Worm (Caenorhabditis elegans) whole organism, L1 larva: Measurements from ENCODE around the gene F21C10.18.
A peak's percentile ranks its signal among the peaks of the same experiment; 100 is the strongest.

Experiments
- C16A3.4 ChIP-seq: fragments of 150-350 bp; optimal IDR thresholded peaks from 2 replicates; lab custom pipeline; 2014; ENCODE audit warnings: missing biosample characterization, missing genetic modification characterization
- F16B12.6 ChIP-seq: fragments of 150-350 bp; optimal IDR thresholded peaks from 2 replicates; lab custom pipeline; 2014; ENCODE audit warnings: missing biosample characterization, missing genetic modification characterization
- blmp-1 ChIP-seq: fragments of 150-350 bp; optimal IDR thresholded peaks from 2 replicates; lab custom pipeline; 2014; ENCODE audit warnings: missing biosample characterization, missing genetic modification characterization
- ceh-82 ChIP-seq, 3 experiments: fragments of 150-350 bp in 1 of 3; sonication (generic microtip) in 2 of 3; optimal IDR thresholded peaks; 2 replicates each; lab custom pipeline; 2014 to 2017; ENCODE audit warnings: missing biosample characterization in 3 of 3, missing genetic modification characterization in 3 of 3
- dpl-1 ChIP-seq, 3 experiments: fragments of 150-350 bp in 2 of 3; sonication (generic microtip) in 1 of 3; optimal IDR thresholded peaks; 2 replicates each; lab custom pipeline; 2014 to 2017; ENCODE audit warnings: missing biosample characterization in 3 of 3, missing genetic modification characterization in 3 of 3, missing genetic modification reagents in 3 of 3
- efl-1 ChIP-seq, 4 experiments: fragments of 150-350 bp; optimal IDR thresholded peaks in 3 of 4; peaks in 1 of 4; 1 replicate in 1 of 4; 2 replicates in 3 of 4; lab custom pipeline; 2014; ENCODE audit warnings: missing biosample characterization in 2 of 4, missing genetic modification characterization in 2 of 4, missing genetic modification reagents in 2 of 4
- efl-3 ChIP-seq: fragments of 200-800 bp; sonication (Bioruptor generic); optimal IDR thresholded peaks from 2 replicates; lab custom pipeline; 2018; ENCODE audit warnings: mild to moderate bottlenecking, missing genetic modification characterization, missing compliant biosample characterization
- elt-2 ChIP-seq: sonication (generic microtip); optimal IDR thresholded peaks from 2 replicates; lab custom pipeline; 2016; ENCODE audit warnings: missing genetic modification characterization, mild to moderate bottlenecking, inconsistent platforms, missing compliant biosample characterization, missing genetic modification reagents
- elt-3 ChIP-seq, 6 experiments: fragments of 150-350 bp in 1 of 6; sonication (generic microtip); optimal IDR thresholded peaks; 2 replicates each; lab custom pipeline; 2017 to 2018; ENCODE audit warnings: missing biosample characterization in 6 of 6, missing genetic modification characterization in 6 of 6, inconsistent platforms in 1 of 6
- fkh-4 ChIP-seq: sonication (generic microtip); optimal IDR thresholded peaks from 2 replicates; lab custom pipeline; 2016; ENCODE audit warnings: missing compliant biosample characterization, missing genetic modification characterization, borderline replicate concordance
- fkh-8 ChIP-seq: sonication (generic microtip); optimal IDR thresholded peaks from 2 replicates; lab custom pipeline; 2016; ENCODE audit warnings: mild to moderate bottlenecking, missing genetic modification characterization, missing compliant biosample characterization
- fos-1 ChIP-seq: fragments of 150-350 bp; optimal IDR thresholded peaks from 2 replicates; lab custom pipeline; 2014; ENCODE audit warnings: missing biosample characterization, missing genetic modification characterization
- lin-14 ChIP-seq: fragments of 200-800 bp; sonication (Bioruptor generic); optimal IDR thresholded peaks from 2 replicates; lab custom pipeline; 2018; ENCODE audit warnings: mild to moderate bottlenecking, missing genetic modification characterization, moderate library complexity, missing compliant biosample characterization
- lin-35 ChIP-seq, 2 experiments: fragments of 150-350 bp; optimal IDR thresholded peaks; 2 replicates each; lab custom pipeline; 2014; ENCODE audit warnings: missing biosample characterization in 2 of 2, missing genetic modification characterization in 2 of 2, missing genetic modification reagents in 2 of 2
- lsy-2 ChIP-seq, 2 experiments: fragments of 150-350 bp; optimal IDR thresholded peaks; 2 replicates each; lab custom pipeline; 2014; ENCODE audit warnings: missing biosample characterization in 2 of 2, missing genetic modification characterization in 2 of 2
- mdl-1 ChIP-seq, 2 experiments: fragments of 150-350 bp; optimal IDR thresholded peaks; 2 replicates each; lab custom pipeline; 2014 to 2017; ENCODE audit warnings: missing biosample characterization in 2 of 2, missing genetic modification characterization in 2 of 2, inconsistent platforms in 1 of 2
- mef-2 ChIP-seq: fragments of 150-350 bp; optimal IDR thresholded peaks from 2 replicates; lab custom pipeline; 2014; ENCODE audit warnings: missing biosample characterization, missing genetic modification characterization
- mep-1 ChIP-seq: fragments of 150-350 bp; optimal IDR thresholded peaks from 2 replicates; lab custom pipeline; 2014; ENCODE audit warnings: missing biosample characterization, missing genetic modification characterization
- nhr-77 ChIP-seq: fragments of 150-350 bp; optimal IDR thresholded peaks from 2 replicates; lab custom pipeline; 2014; ENCODE audit warnings: missing biosample characterization, missing genetic modification characterization
- nhr-84 ChIP-seq: sonication (generic microtip); optimal IDR thresholded peaks from 2 replicates; lab custom pipeline; 2017; ENCODE audit warnings: missing biosample characterization, missing genetic modification characterization
- nhr-85 ChIP-seq: sonication (generic microtip); peaks from one replicate; lab custom pipeline; 2016; ENCODE audit warnings: missing genetic modification characterization, inconsistent platforms, missing compliant biosample characterization
- nhr-90 ChIP-seq: sonication (generic microtip); optimal IDR thresholded peaks from 2 replicates; lab custom pipeline; 2016; ENCODE audit warnings: mild to moderate bottlenecking, missing genetic modification characterization, missing compliant biosample characterization; ENCODE audit not compliant: poor library complexity
- pax-3 ChIP-seq: fragments of 200-800 bp; sonication (Bioruptor generic); optimal IDR thresholded peaks from 2 replicates; lab custom pipeline; 2018; ENCODE audit warnings: mild to moderate bottlenecking, missing genetic modification characterization, moderate library complexity, missing compliant biosample characterization
- snpc-4 ChIP-seq: fragments of 150-350 bp; optimal IDR thresholded peaks from 2 replicates; lab custom pipeline; 2014; ENCODE audit warnings: missing biosample characterization, missing genetic modification characterization
- snu-23 ChIP-seq: sonication (generic microtip); optimal IDR thresholded peaks from 2 replicates; lab custom pipeline; 2016; ENCODE audit warnings: missing genetic modification characterization, missing compliant biosample characterization
- swsn-7 ChIP-seq: sonication (generic microtip); optimal IDR thresholded peaks from 2 replicates; lab custom pipeline; 2016; ENCODE audit warnings: missing genetic modification characterization, missing compliant biosample characterization
- unc-130 ChIP-seq: fragments of 150-350 bp; optimal IDR thresholded peaks from 2 replicates; lab custom pipeline; 2017; ENCODE audit warnings: missing biosample characterization, missing genetic modification characterization, inconsistent platforms
- unc-86 ChIP-seq: sonication (generic microtip); optimal IDR thresholded peaks from 2 replicates; lab custom pipeline; 2016; ENCODE audit warnings: missing genetic modification characterization, missing compliant biosample characterization
- unc-98 ChIP-seq: fragments of 200-800 bp; sonication (Bioruptor generic); IDR thresholded peaks from 2 replicates; pipeline ENCODE4 v1.3.6; 2022; ENCODE audit warnings: missing genetic modification characterization, missing compliant biosample characterization
- vab-15 ChIP-seq: sonication (generic microtip); optimal IDR thresholded peaks from 2 replicates; lab custom pipeline; 2017; ENCODE audit warnings: missing genotype, mild to moderate bottlenecking, missing genetic modification characterization, missing compliant biosample characterization
- xbp-1 ChIP-seq: sonication (generic microtip); optimal IDR thresholded peaks from 2 replicates; lab custom pipeline; 2016; ENCODE audit warnings: missing genetic modification characterization, missing compliant biosample characterization
- zip-4 ChIP-seq: fragments of 200-800 bp; sonication (Bioruptor generic); optimal IDR thresholded peaks from 2 replicates; lab custom pipeline; 2018; ENCODE audit warnings: mild to moderate bottlenecking, missing genetic modification characterization, moderate library complexity, missing compliant biosample characterization
- ztf-4 ChIP-seq: fragments of 150-350 bp; optimal IDR thresholded peaks from 2 replicates; lab custom pipeline; 2014; ENCODE audit warnings: missing biosample characterization, missing genetic modification characterization

F21C10.18 gene

DNA sequence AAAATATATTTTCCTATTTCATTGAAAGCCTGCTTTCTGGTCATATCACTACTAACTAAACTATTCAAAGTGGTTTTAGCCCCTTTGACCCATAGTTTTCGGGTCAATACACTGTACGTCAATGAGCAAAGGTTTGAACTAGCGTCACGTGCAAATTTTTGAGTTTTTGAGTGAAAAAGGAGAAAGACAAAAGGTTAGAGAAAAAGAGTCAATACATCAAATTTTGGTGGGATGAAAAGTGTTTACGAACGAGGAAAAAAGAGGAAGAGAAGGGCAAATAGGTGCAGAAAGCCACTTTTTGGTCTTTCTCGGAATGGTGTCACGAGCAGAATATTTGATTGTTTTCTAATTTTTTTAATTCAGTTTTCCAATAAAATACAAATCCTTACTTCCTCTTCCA, 32.5 kb upstream of the F21C10.18 start (continued):
- TF ChIP-seq lin-35 (GFP tag; optimal IDR thresholded peaks at IDR 0.05; lab: Kevin White, UChicago) (peak in 1 of 2 experiments; percentile 16), nhr-77 (peak; percentile 34), snu-23 (GFP tag; lab: Kevin White, UChicago) (no peak), elt-3 (tag; optimal IDR thresholded peaks at IDR 0.05; lab: Kevin White, UChicago) (no peak), fkh-8 (peak; percentile 42), swsn-7 (tag; lab: Kevin White, UChicago) (no peak), C16A3.4 (tag; lab: Kevin White, UChicago) (no peak), F16B12.6 (tag; lab: Kevin White, UChicago) (no peak), unc-86 (tag; lab: Kevin White, UChicago) (no peak), fkh-4 (tag; lab: Kevin White, UChicago) (no peak), lin-14 (GFP tag; lab: Kevin White, UChicago) (peak; percentile 44)

DNA sequence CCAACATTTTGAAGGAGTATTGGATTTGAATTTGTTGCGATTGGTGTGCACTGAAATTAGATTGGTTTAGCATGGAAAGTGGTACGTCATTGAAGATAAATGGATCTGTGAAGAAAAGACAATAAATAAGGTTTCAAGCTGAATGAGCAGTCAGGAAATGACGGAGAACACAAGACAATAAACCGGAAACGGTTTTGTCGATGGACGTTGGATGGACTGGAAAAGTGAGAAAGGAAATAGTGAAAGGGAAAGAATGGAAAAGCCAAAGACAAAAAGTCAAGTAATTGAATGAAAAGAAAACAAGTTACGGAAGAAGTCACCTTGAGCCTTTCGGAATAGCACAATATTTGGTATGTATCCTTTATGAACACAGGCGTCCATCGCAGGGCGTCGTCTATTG, 32.0 kb upstream of the F21C10.18 start, which contains the start of gene T27E4.7:
TSS of gene T27E4.7 (minus strand) at position 50 of the 400 bp plus-strand sequence.
- TF ChIP-seq nhr-84 (tag; lab: Kevin White, UChicago): no peak
- TF ChIP-seq nhr-77: no peak
- no peak for TF ChIP-seq unc-130
- no peak for TF ChIP-seq efl-1 (optimal IDR thresholded peaks at IDR 0.05; lab: Kevin White, UChicago)
- TF ChIP-seq efl-1 (GFP tag; optimal IDR thresholded peaks at IDR 0.05 in 1 of 2; lab: Kevin White, UChicago): peak in 1 of 2 experiments; percentile 86

DNA sequence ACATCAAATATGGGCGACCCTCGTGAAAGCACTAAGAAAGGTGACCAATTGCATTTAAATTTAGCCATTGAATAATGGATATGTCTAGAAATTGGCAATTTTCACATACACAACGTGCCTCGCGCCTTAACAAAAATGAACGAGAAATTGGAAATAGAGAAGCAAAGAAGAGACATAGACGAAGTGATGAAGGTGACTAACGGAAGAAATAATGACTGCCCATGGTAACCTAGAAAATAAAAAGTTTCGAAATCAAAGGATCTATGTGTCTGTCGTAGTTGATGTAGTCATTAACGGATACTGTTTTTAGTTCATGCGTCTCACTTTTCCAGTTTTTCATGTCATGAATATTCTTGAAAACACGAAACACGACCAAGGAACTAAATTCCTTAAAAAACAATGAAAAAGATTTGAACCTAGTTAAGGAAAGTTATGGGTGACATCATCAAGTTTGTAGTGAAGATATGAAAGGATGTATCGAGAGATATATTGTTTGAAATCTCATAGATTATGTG, 30.2 kb upstream of the F21C10.18 start:
- TF ChIP-seq mdl-1 (tag; optimal IDR thresholded peaks at IDR 0.05; lab: Kevin White, UChicago): no peak
- TF ChIP-seq nhr-85 (tag; lab: Kevin White, UChicago): peak; percentile 90
- TF ChIP-seq mep-1 (tag; lab: Kevin White, UChicago): no peak
- TF ChIP-seq lin-35 (GFP tag; optimal IDR thresholded peaks at IDR 0.05; lab: Kevin White, UChicago): no peak
- peak; percentile 25 for TF ChIP-seq blmp-1 (tag; lab: Kevin White, UChicago)
- no peak for TF ChIP-seq lsy-2 (tag; optimal IDR thresholded peaks at IDR 0.05; lab: Kevin White, UChicago)
- TF ChIP-seq dpl-1 (GFP tag; optimal IDR thresholded peaks at IDR 0.05; lab: Kevin White, UChicago): no peak
- TF ChIP-seq efl-1 (optimal IDR thresholded peaks at IDR 0.05; lab: Kevin White, UChicago): no peak
- peak in 1 of 2 experiments; percentile 73 for TF ChIP-seq efl-1 (GFP tag; optimal IDR thresholded peaks at IDR 0.05 in 1 of 2; lab: Kevin White, UChicago)
- no peak for TF ChIP-seq C16A3.4 (tag; lab: Kevin White, UChicago)
- no peak for TF ChIP-seq pax-3 (tag; lab: Kevin White, UChicago)
- no peak for TF ChIP-seq mef-2 (tag; lab: Kevin White, UChicago)
- TF ChIP-seq efl-3 (GFP tag; lab: Kevin White, UChicago): no peak
- TF ChIP-seq nhr-90 (tag; lab: Kevin White, UChicago): no peak
- no peak for TF ChIP-seq unc-98 (GFP tag; lab: Robert Waterston, UW)
- no peak for TF ChIP-seq fkh-8
- no peak for TF ChIP-seq unc-86 (tag; lab: Kevin White, UChicago)
- TF ChIP-seq ceh-82 (tag; optimal IDR thresholded peaks at IDR 0.05; lab: Kevin White, UChicago): no peak
- TF ChIP-seq zip-4 (GFP tag; lab: Kevin White, UChicago): no peak
- peak; percentile 32 for TF ChIP-seq lin-14 (GFP tag; lab: Kevin White, UChicago)
- no peak for TF ChIP-seq elt-2 (tag; lab: Kevin White, UChicago)
- no peak for TF ChIP-seq elt-3 (tag; optimal IDR thresholded peaks at IDR 0.05; lab: Kevin White, UChicago)
- TF ChIP-seq fos-1 (tag; lab: Kevin White, UChicago): peak; percentile 3
- TF ChIP-seq vab-15 (tag; lab: Kevin White, UChicago): no peak
- TF ChIP-seq fkh-4 (tag; lab: Kevin White, UChicago): no peak
- no peak for TF ChIP-seq snpc-4 (tag; lab: Kevin White, UChicago)
- no peak for TF ChIP-seq ztf-4
- no peak for TF ChIP-seq xbp-1 (tag; lab: Kevin White, UChicago)
- TF ChIP-seq swsn-7 (tag; lab: Kevin White, UChicago): no peak
